Worm (Caenorhabditis elegans): Measurements from ENCODE around the gene cyp-33C12.

ce11 chrV:2179214-2179613 is 25.0 kb downstream of the cyp-33C12 start, which contains the start of gene cyp-33C1:
- TF ChIP-seq flt-1 (GFP tag; IDR thresholded peaks at IDR 0.05) (no peak), ztf-23 (GFP tag; IDR thresholded peaks at IDR 0.05) (no peak), med-1 (GFP tag; optimal IDR thresholded peaks at IDR 0.05; ENCODE audit: insufficient read depth) (no peak), ref-1 (GFP tag; conservative IDR thresholded peaks at IDR 0.05) (no peak), ztf-29 (GFP tag; IDR thresholded peaks at IDR 0.05) (no peak), tab-1 (GFP tag; IDR thresholded peaks at IDR 0.05) (no peak), cog-1 (tag; optimal IDR thresholded peaks at IDR 0.05) (no peak)

Measured in whole organism, midembryonic.